Fruit fly (Drosophila melanogaster) whole organism, pupa: Measurements from ENCODE around the gene CG42238.

Experiments
- CG10348 ChIP-seq: fragments of 200-800 bp; sonication (Bioruptor generic); IDR thresholded peaks from 2 replicates; pipeline ENCODE4 v1.3.6; 2022; ENCODE audit warnings: missing biosample characterization, missing genetic modification characterization
- CG12605 ChIP-seq: fragments of 200-800 bp; sonication (Bioruptor generic); IDR thresholded peaks from 2 replicates; pipeline ENCODE4 v1.3.6; 2022; ENCODE audit warnings: missing biosample characterization, missing genetic modification characterization
- CG13204 ChIP-seq: fragments of 200-800 bp; sonication (Bioruptor generic); optimal IDR thresholded peaks from 2 replicates; lab custom pipeline; 2018; ENCODE audit warnings: missing biosample characterization, mild to moderate bottlenecking, missing genetic modification characterization, moderate library complexity
- CG14655 ChIP-seq: fragments of 200-800 bp; sonication (Bioruptor generic); optimal IDR thresholded peaks from 3 replicates; lab custom pipeline; 2017; ENCODE audit warnings: mild to moderate bottlenecking, missing biosample characterization, missing genetic modification reagents, missing genetic modification characterization
- CG15710 ChIP-seq: fragments of 200-800 bp; sonication (Bioruptor generic); optimal IDR thresholded peaks from 2 replicates; lab custom pipeline; 2018; ENCODE audit warnings: missing biosample characterization, mild to moderate bottlenecking, missing genetic modification characterization, moderate library complexity
- CG17806 ChIP-seq: fragments of 200-800 bp; sonication (Bioruptor generic); optimal IDR thresholded peaks from 2 replicates; lab custom pipeline; 2018; ENCODE audit warnings: missing biosample characterization, mild to moderate bottlenecking, missing genetic modification characterization, moderate library complexity
- CG32121 ChIP-seq: fragments of 200-800 bp; sonication (Bioruptor generic); IDR thresholded peaks from 2 replicates; pipeline ENCODE4 v1.3.6; 2022; ENCODE audit warnings: missing biosample characterization, missing genetic modification characterization
- CG34367 ChIP-seq: fragments of 200-800 bp; sonication (Bioruptor generic); optimal IDR thresholded peaks from 2 replicates; lab custom pipeline; 2018; ENCODE audit warnings: missing biosample characterization, mild to moderate bottlenecking, missing genetic modification characterization
- CG4496 ChIP-seq: fragments of 200-800 bp; sonication (Bioruptor generic); IDR thresholded peaks from 3 replicates; pipeline ENCODE4 v1.3.6; 2022; ENCODE audit warnings: missing biosample characterization, missing genetic modification characterization
- CG8159 ChIP-seq: fragments of 200-800 bp; sonication (Bioruptor generic); optimal IDR thresholded peaks from 3 replicates; lab custom pipeline; 2018; ENCODE audit warnings: missing biosample characterization, mild to moderate bottlenecking, missing genetic modification characterization, moderate library complexity
- CG8301 ChIP-seq: fragments of 200-800 bp; sonication (Bioruptor generic); optimal IDR thresholded peaks from 2 replicates; lab custom pipeline; 2018; ENCODE audit warnings: missing biosample characterization, mild to moderate bottlenecking, missing genetic modification characterization
- CG9948 ChIP-seq: fragments of 200-800 bp; sonication (Bioruptor generic); optimal IDR thresholded peaks from 2 replicates; lab custom pipeline; 2018; ENCODE audit warnings: missing biosample characterization, mild to moderate bottlenecking, missing genetic modification characterization, moderate library complexity
- D1 ChIP-seq: fragments of 200-800 bp; sonication (Bioruptor generic); optimal IDR thresholded peaks from 2 replicates; lab custom pipeline; 2018; ENCODE audit warnings: missing biosample characterization, mild to moderate bottlenecking, missing genetic modification characterization, moderate library complexity
- EcR ChIP-seq: fragments of 200-800 bp; sonication (Bioruptor generic); optimal IDR thresholded peaks from 3 replicates; lab custom pipeline; 2019; ENCODE audit warnings: missing biosample characterization, missing genetic modification characterization, mild to moderate bottlenecking, moderate library complexity, missing genetic modification reagents
- Ets98B ChIP-seq: fragments of 200-800 bp; sonication (Bioruptor generic); IDR thresholded peaks from 2 replicates; pipeline ENCODE4 v1.3.6; 2022; ENCODE audit warnings: missing biosample characterization, missing genetic modification characterization
- Pif1A ChIP-seq: fragments of 200-800 bp; sonication (Bioruptor generic); optimal IDR thresholded peaks from 3 replicates; lab custom pipeline; 2016; ENCODE audit warnings: missing biosample characterization, missing genetic modification characterization
- Pif1B ChIP-seq: fragments of 200-800 bp; sonication (Bioruptor generic); optimal IDR thresholded peaks from 3 replicates; lab custom pipeline; 2016; ENCODE audit warnings: missing biosample characterization, missing genetic modification characterization
- Snoo ChIP-seq: fragments of 200-800 bp; sonication (Bioruptor generic); optimal IDR thresholded peaks from 3 replicates; lab custom pipeline; 2017; ENCODE audit warnings: missing biosample characterization, mild to moderate bottlenecking, missing genetic modification characterization, inconsistent platforms
- fd96Ca ChIP-seq: fragments of 200-800 bp; sonication (Bioruptor generic); IDR thresholded peaks from 3 replicates; pipeline ENCODE4 v1.3.6; 2022; ENCODE audit warnings: missing biosample characterization, missing genetic modification characterization
- gl ChIP-seq: fragments of 200-800 bp; sonication (Bioruptor generic); optimal IDR thresholded peaks from 2 replicates; lab custom pipeline; 2018; ENCODE audit warnings: missing biosample characterization, mild to moderate bottlenecking, missing genetic modification characterization
- rn ChIP-seq: fragments of 200-800 bp; sonication (Bioruptor generic); IDR thresholded peaks from 2 replicates; pipeline ENCODE4 v1.3.6; 2022; ENCODE audit warnings: missing biosample characterization, missing genetic modification characterization

Gene CG42238

DNA sequence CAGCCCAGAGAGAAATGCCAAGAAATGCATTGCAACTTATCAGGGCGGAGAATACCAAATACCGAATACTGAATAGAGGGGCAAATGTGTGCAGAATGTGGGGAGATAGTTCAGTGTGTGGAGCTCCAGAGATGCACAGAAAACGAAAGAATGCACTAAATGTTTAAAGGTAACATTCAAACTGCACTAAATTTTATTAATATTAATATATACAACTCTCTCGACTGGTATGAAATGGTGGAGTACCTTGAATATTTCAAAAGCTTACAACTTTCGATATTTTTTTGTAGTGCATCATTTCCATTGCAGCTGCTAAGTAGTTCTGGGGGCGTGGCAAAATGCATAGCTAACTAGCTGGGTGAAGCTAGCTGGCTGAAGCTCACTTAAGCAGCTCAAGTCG lies 61.7 kb downstream of the CG42238 start:
- TF ChIP-seq CG17806 (tag; lab: Kevin White, UChicago), result no peak
- peak; percentile 57 for TF ChIP-seq CG8301 (tag; lab: Kevin White, UChicago)
- 0 out of 3 replicates have a peak, but pooled peaks have one; percentile 28 for TF ChIP-seq CG4496
- TF ChIP-seq CG15710, result no peak
- 0 out of 2 replicates have a peak, but pooled peaks have one; percentile 17 for TF ChIP-seq CG32121 (GFP tag; lab: Robert Waterston, UW)
- no peak for TF ChIP-seq CG9948 (tag; lab: Kevin White, UChicago)
- no peak for TF ChIP-seq rn (GFP tag; lab: Robert Waterston, UW)
- peak; percentile 51 for TF ChIP-seq Ets98B (GFP tag; lab: Robert Waterston, UW)
- TF ChIP-seq EcR (GFP tag; lab: Kevin White, UChicago), result no peak
- no peak for TF ChIP-seq CG10348 (GFP tag; lab: Robert Waterston, UW)
- TF ChIP-seq CG13204, result no peak
- peak; percentile 43; the same call in 2 of the 3 replicates for TF ChIP-seq fd96Ca (GFP tag; lab: Robert Waterston, UW)
- TF ChIP-seq Snoo (tag; lab: Kevin White, UChicago), result no peak
- TF ChIP-seq CG14655 (GFP tag; lab: Kevin White, UChicago), result peak; percentile 65

DNA sequence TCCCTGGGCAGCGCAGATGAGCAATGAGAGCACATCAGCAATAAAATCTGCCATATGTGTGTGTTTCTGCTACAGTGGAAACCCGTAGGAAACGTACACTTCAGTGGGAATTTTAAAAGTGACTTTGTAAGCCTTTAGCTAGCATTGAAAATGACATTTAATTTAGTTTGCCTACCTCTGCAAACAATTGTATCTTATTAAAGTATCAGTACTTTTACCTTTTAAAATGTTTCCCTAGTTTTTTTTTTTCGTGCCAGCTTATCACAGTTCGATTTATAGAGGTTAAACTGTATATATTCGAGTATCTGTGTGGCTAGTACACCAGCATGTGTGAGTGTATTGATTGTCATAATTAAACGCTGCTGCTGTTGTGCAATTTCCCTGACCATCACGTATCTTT lies 62.4 kb downstream of the CG42238 start:
- TF ChIP-seq CG34367 (tag; lab: Kevin White, UChicago) (peak; percentile 16), Pif1A (GFP tag; lab: Kevin White, UChicago) (peak; percentile 54), gl (tag; lab: Kevin White, UChicago) (no peak), CG10348 (GFP tag; lab: Robert Waterston, UW) (no peak), CG8301 (tag; lab: Kevin White, UChicago) (peak; percentile 58), CG17806 (tag; lab: Kevin White, UChicago) (peak; percentile 63), CG4496 (no peak), D1 (tag; lab: Kevin White, UChicago) (no peak), Ets98B (GFP tag; lab: Robert Waterston, UW) (no peak), Snoo (tag; lab: Kevin White, UChicago) (no peak), Pif1B (GFP tag; lab: Kevin White, UChicago) (peak; percentile 44), CG14655 (GFP tag; lab: Kevin White, UChicago) (peak; percentile 61), CG8159 (peak; percentile 75), CG9948 (tag; lab: Kevin White, UChicago) (peak; percentile 56), fd96Ca (GFP tag; lab: Robert Waterston, UW) (0 out of 3 replicates have a peak, but pooled peaks have one; percentile 15), CG13204 (no peak), CG12605 (GFP tag; lab: Robert Waterston, UW) (no peak), EcR (GFP tag; lab: Kevin White, UChicago) (no peak), CG32121 (GFP tag; lab: Robert Waterston, UW) (0 out of 2 replicates have a peak, but pooled peaks have one; percentile 19), CG15710 (peak; percentile 66), rn (GFP tag; lab: Robert Waterston, UW) (no peak)
- TF ChIP-seq, all 21 proteins: peak for 11

DNA sequence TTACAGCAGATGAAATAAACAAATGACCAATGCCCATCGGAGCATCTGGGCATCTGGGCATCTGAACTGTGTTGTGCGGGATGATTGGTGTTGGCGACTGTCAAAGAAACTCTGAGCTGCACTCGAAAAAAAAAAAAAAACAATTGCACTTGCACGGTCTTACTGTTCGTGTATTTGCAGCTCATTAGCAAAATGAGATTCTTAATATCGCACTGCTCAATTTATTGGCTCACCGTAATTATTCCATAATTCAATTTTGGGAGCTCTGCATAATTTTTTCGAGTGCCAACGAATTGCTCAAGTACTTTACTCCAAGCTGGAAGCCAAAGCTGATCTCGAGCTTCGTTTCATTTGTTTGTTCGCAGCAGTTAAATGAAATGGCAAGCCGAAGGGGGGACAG lies 64.5 kb downstream of the CG42238 start:
- peak; percentile 19 for TF ChIP-seq EcR (GFP tag; lab: Kevin White, UChicago)
- peak; percentile 83 for TF ChIP-seq fd96Ca (GFP tag; lab: Robert Waterston, UW)
- TF ChIP-seq CG17806 (tag; lab: Kevin White, UChicago), result peak; percentile 88
- TF ChIP-seq CG14655 (GFP tag; lab: Kevin White, UChicago), result peak; percentile 82
- TF ChIP-seq gl (tag; lab: Kevin White, UChicago), result peak; percentile 69
- peak; percentile 41; the same call in 1 of the 2 replicates for TF ChIP-seq rn (GFP tag; lab: Robert Waterston, UW)
- peak; percentile 76 for TF ChIP-seq Pif1B (GFP tag; lab: Kevin White, UChicago)
- TF ChIP-seq CG4496, result peak; percentile 88
- TF ChIP-seq CG34367 (tag; lab: Kevin White, UChicago), result peak; percentile 85
- peak; percentile 80 for TF ChIP-seq Ets98B (GFP tag; lab: Robert Waterston, UW)
- TF ChIP-seq CG13204, result peak; percentile 44
- TF ChIP-seq CG32121 (GFP tag; lab: Robert Waterston, UW), result peak; percentile 47
- TF ChIP-seq CG8159, result peak; percentile 89
- TF ChIP-seq CG12605 (GFP tag; lab: Robert Waterston, UW), result peak; percentile 68; the same call in 1 of the 2 replicates
- TF ChIP-seq CG10348 (GFP tag; lab: Robert Waterston, UW), result no peak
- TF ChIP-seq Pif1A (GFP tag; lab: Kevin White, UChicago), result peak; percentile 81
- TF ChIP-seq CG9948 (tag; lab: Kevin White, UChicago), result peak; percentile 85
- TF ChIP-seq CG8301 (tag; lab: Kevin White, UChicago), result peak; percentile 75
- peak; percentile 72 for TF ChIP-seq Snoo (tag; lab: Kevin White, UChicago)
- peak; percentile 43 for TF ChIP-seq D1 (tag; lab: Kevin White, UChicago)
- peak; percentile 89 for TF ChIP-seq CG15710

DNA sequence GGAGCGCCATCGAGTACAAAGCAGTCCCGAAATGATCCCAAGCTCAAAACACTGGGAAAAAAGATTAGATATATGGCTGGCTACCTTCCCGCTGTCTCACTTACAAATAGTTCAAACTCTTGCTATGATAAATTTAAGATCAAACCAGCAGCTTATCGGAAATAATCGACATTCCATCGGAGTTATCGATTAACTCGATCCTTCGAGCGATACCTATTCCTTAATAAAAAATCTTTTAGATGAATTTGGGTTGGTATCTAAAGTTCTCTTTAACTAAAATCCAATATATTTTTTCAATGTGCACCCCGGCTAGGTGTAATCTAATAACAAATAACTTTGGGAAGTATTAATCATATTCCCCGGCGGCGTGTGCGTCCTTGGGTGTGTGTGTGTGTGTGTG lies 69.7 kb downstream of the CG42238 start:
- TF ChIP-seq Ets98B (GFP tag; lab: Robert Waterston, UW) (no peak), rn (GFP tag; lab: Robert Waterston, UW) (no peak), CG8301 (tag; lab: Kevin White, UChicago) (no peak), CG8159 (no peak), Pif1A (GFP tag; lab: Kevin White, UChicago) (no peak), Snoo (tag; lab: Kevin White, UChicago) (no peak), EcR (GFP tag; lab: Kevin White, UChicago) (no peak), CG9948 (tag; lab: Kevin White, UChicago) (no peak), gl (tag; lab: Kevin White, UChicago) (no peak), Pif1B (GFP tag; lab: Kevin White, UChicago) (no peak), CG34367 (tag; lab: Kevin White, UChicago) (no peak), CG12605 (GFP tag; lab: Robert Waterston, UW) (no peak), CG10348 (GFP tag; lab: Robert Waterston, UW) (no peak), CG14655 (GFP tag; lab: Kevin White, UChicago) (no peak), CG15710 (no peak), CG13204 (no peak), fd96Ca (GFP tag; lab: Robert Waterston, UW) (no peak), CG32121 (GFP tag; lab: Robert Waterston, UW) (no peak), CG4496 (no peak)
- TF ChIP-seq, all 21 proteins: peak for 0
